Fruit fly (Drosophila melanogaster): ENCODE measurements around the gene CG13293.

The CG13293 gene

dm6 chr3L:6068178-6068577, 14.5 kb upstream of the CG13293 start:
- TF ChIP-seq CTCF (optimal IDR thresholded peaks at IDR 0.05) (no peak), CG8478 (optimal IDR thresholded peaks at IDR 0.05) (no peak)

- TF ChIP-seq CG8478 (optimal IDR thresholded peaks at IDR 0.05) (no peak), CTCF (optimal IDR thresholded peaks at IDR 0.05) (no peak)
These were observed 12.6 kb upstream of the CG13293 start for dm6 chr3L:6070119-6070518.

- TF ChIP-seq CG8478 (optimal IDR thresholded peaks at IDR 0.05) (no peak), CTCF (optimal IDR thresholded peaks at IDR 0.05) (peak in 1 of 2 experiments; percentile 54)
These were observed 11.1 kb upstream of the CG13293 start, which contains the start of gene CG6602 for dm6 chr3L:6071454-6072189. Gene CG6602 (plus strand): TSS chr3L:6072139.

dm6 chr3L:6074975-6075692, 7.5 kb upstream of the CG13293 start, which contains the start of the genes CG13295 and CG6610:
Gene CG13295 (minus strand): TSS chr3L:6075245.
Gene CG6610 (plus strand): TSS chr3L:6075536.
- TF ChIP-seq CG8478 (optimal IDR thresholded peaks at IDR 0.05) (no peak), CTCF (optimal IDR thresholded peaks at IDR 0.05) (no peak)

dm6 chr3L:6076429-6076828, 6.3 kb upstream of the CG13293 start, which contains the start of gene ssp6:
Gene ssp6 (plus strand): TSS chr3L:6076722.
- no peak for TF ChIP-seq CG8478 (optimal IDR thresholded peaks at IDR 0.05)
- TF ChIP-seq CTCF (optimal IDR thresholded peaks at IDR 0.05) = no peak

- TF ChIP-seq CTCF (optimal IDR thresholded peaks at IDR 0.05) (no peak), CG8478 (optimal IDR thresholded peaks at IDR 0.05) (no peak)
These were observed 1.8 kb downstream of the CG13293 start for dm6 chr3L:6084446-6084845.

- TF ChIP-seq CTCF (optimal IDR thresholded peaks at IDR 0.05) (no peak), CG8478 (optimal IDR thresholded peaks at IDR 0.05) (no peak)
These were observed 2.5 kb downstream of the CG13293 start for dm6 chr3L:6085157-6085556.

- no peak for TF ChIP-seq CTCF (optimal IDR thresholded peaks at IDR 0.05)
- TF ChIP-seq CG8478 (optimal IDR thresholded peaks at IDR 0.05) = no peak
These were observed 3.3 kb downstream of the CG13293 start for dm6 chr3L:6085988-6086387.

dm6 chr3L:6093213-6093612, 10.5 kb downstream of the CG13293 start, which contains the start of gene CG10469:
Gene CG10469 (minus strand): TSS chr3L:6093313.
- TF ChIP-seq CG8478 (optimal IDR thresholded peaks at IDR 0.05) (no peak), CTCF (optimal IDR thresholded peaks at IDR 0.05) (no peak)

dm6 chr3L:6094697-6095096, 12.0 kb downstream of the CG13293 start, which contains the start of the genes CG10467 and loj:
Gene CG10467 (minus strand): TSS chr3L:6094747.
Gene loj (plus strand): TSS chr3L:6094987.
- TF ChIP-seq CTCF (optimal IDR thresholded peaks at IDR 0.05) = no peak

- TF ChIP-seq CTCF (optimal IDR thresholded peaks at IDR 0.05) = no peak
These were observed 14.6 kb downstream of the CG13293 start, which contains the start of gene Ets65A for dm6 chr3L:6097270-6097669. Gene Ets65A (plus strand): TSS chr3L:6097617.

dm6 chr3L:6103658-6104057, 21.0 kb downstream of the CG13293 start:
- no peak for TF ChIP-seq CG8478 (optimal IDR thresholded peaks at IDR 0.05)
- peak; percentile 89 to 95 for TF ChIP-seq CTCF (optimal IDR thresholded peaks at IDR 0.05)

dm6 chr3L:6104551-6104950, 21.9 kb downstream of the CG13293 start:
- no peak for TF ChIP-seq CG8478 (optimal IDR thresholded peaks at IDR 0.05)
- no peak for TF ChIP-seq CTCF (optimal IDR thresholded peaks at IDR 0.05)

dm6 chr3L:6105435-6105834, 22.8 kb downstream of the CG13293 start:
- TF ChIP-seq CTCF (optimal IDR thresholded peaks at IDR 0.05) = no peak
- TF ChIP-seq CG8478 (optimal IDR thresholded peaks at IDR 0.05) = no peak

dm6 chr3L:6106717-6107116, 24.0 kb downstream of the CG13293 start:
- TF ChIP-seq CTCF (optimal IDR thresholded peaks at IDR 0.05) (no peak), CG8478 (optimal IDR thresholded peaks at IDR 0.05) (no peak)

Measured in S2 (cell line).